Worm (Caenorhabditis elegans) whole organism, midembryonic: ENCODE measurements around the gene F22H10.3.

Source experiments
- T22C8.4 ChIP-seq: fragments of 200-800 bp; sonication (Bioruptor generic); IDR thresholded peaks from 2 replicates; pipeline ENCODE4 v1.3.6; 2022; ENCODE audit warnings: missing genetic modification characterization, missing compliant biosample characterization
- cog-1 ChIP-seq: sonication (generic microtip); optimal IDR thresholded peaks from 2 replicates; lab custom pipeline; 2016; ENCODE audit warnings: missing genetic modification characterization, missing compliant biosample characterization
- flt-1 ChIP-seq: fragments of 200-800 bp; sonication (Bioruptor generic); IDR thresholded peaks from 2 replicates; pipeline ENCODE4 v1.3.6; 2022; ENCODE audit warnings: missing genetic modification characterization, missing compliant biosample characterization
- klf-2 ChIP-seq: fragments of 200-800 bp; sonication (Bioruptor generic); conservative IDR thresholded peaks from 2 replicates; pipeline ENCODE4 v1.3.6; 2022; ENCODE audit warnings: missing genetic modification reagents, missing genetic modification characterization, missing compliant biosample characterization
- ref-1 ChIP-seq: fragments of 200-800 bp; sonication (Bioruptor generic); conservative IDR thresholded peaks from 2 replicates; pipeline ENCODE4 v1.3.6; 2022; ENCODE audit warnings: missing genetic modification reagents, missing genetic modification characterization, missing compliant biosample characterization
- tab-1 ChIP-seq: fragments of 200-800 bp; sonication (Bioruptor generic); IDR thresholded peaks from 2 replicates; pipeline ENCODE4 v1.3.6; 2022; ENCODE audit warnings: missing genetic modification characterization, missing compliant biosample characterization
- ztf-23 ChIP-seq: fragments of 200-800 bp; sonication (Bioruptor generic); IDR thresholded peaks from 2 replicates; pipeline ENCODE4 v1.3.6; 2022; ENCODE audit warnings: missing genetic modification reagents, missing genetic modification characterization, missing compliant biosample characterization

- TF ChIP-seq klf-2 (GFP tag; lab: Robert Waterston, UW), result no peak
- TF ChIP-seq T22C8.4 (GFP tag; lab: Robert Waterston, UW), result no peak
- no peak for TF ChIP-seq flt-1
- TF ChIP-seq ref-1 (GFP tag; lab: Robert Waterston, UW), result no peak
- no peak for TF ChIP-seq ztf-23 (GFP tag; lab: Robert Waterston, UW)
- no peak for TF ChIP-seq cog-1 (tag; lab: Kevin White, UChicago)
- TF ChIP-seq tab-1 (GFP tag; lab: Robert Waterston, UW), result no peak
Measured at ce11 chrX:16679117-16679590, 1.6 kb upstream of the F22H10.3 start, which contains the start of gene F22H10.2.
